Fruit fly (Drosophila melanogaster) whole organism, pupa: ENCODE data around the gene ed.
A peak's percentile ranks its signal among the peaks of the same experiment; 100 is the strongest.

Experiments used
- CG10348 ChIP-seq: fragments of 200-800 bp; sonication (Bioruptor generic); IDR thresholded peaks from 2 replicates; pipeline ENCODE4 v1.3.6; 2022; ENCODE audit warnings: missing biosample characterization, missing genetic modification characterization
- CG12605 ChIP-seq: fragments of 200-800 bp; sonication (Bioruptor generic); IDR thresholded peaks from 2 replicates; pipeline ENCODE4 v1.3.6; 2022; ENCODE audit warnings: missing biosample characterization, missing genetic modification characterization
- CG13204 ChIP-seq: fragments of 200-800 bp; sonication (Bioruptor generic); optimal IDR thresholded peaks from 2 replicates; lab custom pipeline; 2018; ENCODE audit warnings: missing biosample characterization, mild to moderate bottlenecking, missing genetic modification characterization, moderate library complexity
- CG14655 ChIP-seq: fragments of 200-800 bp; sonication (Bioruptor generic); optimal IDR thresholded peaks from 3 replicates; lab custom pipeline; 2017; ENCODE audit warnings: mild to moderate bottlenecking, missing biosample characterization, missing genetic modification reagents, missing genetic modification characterization
- CG15710 ChIP-seq: fragments of 200-800 bp; sonication (Bioruptor generic); optimal IDR thresholded peaks from 2 replicates; lab custom pipeline; 2018; ENCODE audit warnings: missing biosample characterization, mild to moderate bottlenecking, missing genetic modification characterization, moderate library complexity
- CG17806 ChIP-seq: fragments of 200-800 bp; sonication (Bioruptor generic); optimal IDR thresholded peaks from 2 replicates; lab custom pipeline; 2018; ENCODE audit warnings: missing biosample characterization, mild to moderate bottlenecking, missing genetic modification characterization, moderate library complexity
- CG32121 ChIP-seq: fragments of 200-800 bp; sonication (Bioruptor generic); IDR thresholded peaks from 2 replicates; pipeline ENCODE4 v1.3.6; 2022; ENCODE audit warnings: missing biosample characterization, missing genetic modification characterization
- CG34367 ChIP-seq: fragments of 200-800 bp; sonication (Bioruptor generic); optimal IDR thresholded peaks from 2 replicates; lab custom pipeline; 2018; ENCODE audit warnings: missing biosample characterization, mild to moderate bottlenecking, missing genetic modification characterization
- CG4496 ChIP-seq: fragments of 200-800 bp; sonication (Bioruptor generic); IDR thresholded peaks from 3 replicates; pipeline ENCODE4 v1.3.6; 2022; ENCODE audit warnings: missing biosample characterization, missing genetic modification characterization
- CG8159 ChIP-seq: fragments of 200-800 bp; sonication (Bioruptor generic); optimal IDR thresholded peaks from 3 replicates; lab custom pipeline; 2018; ENCODE audit warnings: missing biosample characterization, mild to moderate bottlenecking, missing genetic modification characterization, moderate library complexity
- CG8301 ChIP-seq: fragments of 200-800 bp; sonication (Bioruptor generic); optimal IDR thresholded peaks from 2 replicates; lab custom pipeline; 2018; ENCODE audit warnings: missing biosample characterization, mild to moderate bottlenecking, missing genetic modification characterization
- CG9948 ChIP-seq: fragments of 200-800 bp; sonication (Bioruptor generic); optimal IDR thresholded peaks from 2 replicates; lab custom pipeline; 2018; ENCODE audit warnings: missing biosample characterization, mild to moderate bottlenecking, missing genetic modification characterization, moderate library complexity
- D1 ChIP-seq: fragments of 200-800 bp; sonication (Bioruptor generic); optimal IDR thresholded peaks from 2 replicates; lab custom pipeline; 2018; ENCODE audit warnings: missing biosample characterization, mild to moderate bottlenecking, missing genetic modification characterization, moderate library complexity
- EcR ChIP-seq: fragments of 200-800 bp; sonication (Bioruptor generic); optimal IDR thresholded peaks from 3 replicates; lab custom pipeline; 2019; ENCODE audit warnings: missing biosample characterization, missing genetic modification characterization, mild to moderate bottlenecking, moderate library complexity, missing genetic modification reagents
- Ets98B ChIP-seq: fragments of 200-800 bp; sonication (Bioruptor generic); IDR thresholded peaks from 2 replicates; pipeline ENCODE4 v1.3.6; 2022; ENCODE audit warnings: missing biosample characterization, missing genetic modification characterization
- Pif1A ChIP-seq: fragments of 200-800 bp; sonication (Bioruptor generic); optimal IDR thresholded peaks from 3 replicates; lab custom pipeline; 2016; ENCODE audit warnings: missing biosample characterization, missing genetic modification characterization
- Pif1B ChIP-seq: fragments of 200-800 bp; sonication (Bioruptor generic); optimal IDR thresholded peaks from 3 replicates; lab custom pipeline; 2016; ENCODE audit warnings: missing biosample characterization, missing genetic modification characterization
- Snoo ChIP-seq: fragments of 200-800 bp; sonication (Bioruptor generic); optimal IDR thresholded peaks from 3 replicates; lab custom pipeline; 2017; ENCODE audit warnings: missing biosample characterization, mild to moderate bottlenecking, missing genetic modification characterization, inconsistent platforms
- fd96Ca ChIP-seq: fragments of 200-800 bp; sonication (Bioruptor generic); IDR thresholded peaks from 3 replicates; pipeline ENCODE4 v1.3.6; 2022; ENCODE audit warnings: missing biosample characterization, missing genetic modification characterization
- gl ChIP-seq: fragments of 200-800 bp; sonication (Bioruptor generic); optimal IDR thresholded peaks from 2 replicates; lab custom pipeline; 2018; ENCODE audit warnings: missing biosample characterization, mild to moderate bottlenecking, missing genetic modification characterization
- rn ChIP-seq: fragments of 200-800 bp; sonication (Bioruptor generic); IDR thresholded peaks from 2 replicates; pipeline ENCODE4 v1.3.6; 2022; ENCODE audit warnings: missing biosample characterization, missing genetic modification characterization

Gene ed

DNA sequence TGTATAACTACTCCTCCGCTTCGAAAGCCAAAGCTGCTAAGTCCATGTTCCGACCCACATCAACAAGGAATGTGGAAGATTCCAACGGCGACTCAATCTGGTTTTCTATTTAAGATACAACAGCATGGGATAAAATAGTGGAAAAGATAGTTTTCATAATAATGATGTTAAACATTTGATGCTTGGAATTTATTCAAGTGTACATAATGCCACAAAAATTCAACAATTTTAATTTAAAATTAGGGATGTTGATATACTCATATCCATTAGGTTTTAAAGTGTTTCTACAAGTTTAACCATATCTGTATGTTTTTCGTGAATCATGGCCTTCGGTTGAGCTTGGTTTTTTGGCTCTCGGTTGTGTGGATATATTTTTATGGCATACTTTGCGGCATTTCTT is 32.3 kb downstream of the ed start:
- TF ChIP-seq D1 (tag; lab: Kevin White, UChicago) (no peak), fd96Ca (no peak), Snoo (tag; lab: Kevin White, UChicago) (no peak), Pif1A (GFP tag; lab: Kevin White, UChicago) (no peak), CG14655 (GFP tag; lab: Kevin White, UChicago) (no peak), CG15710 (tag; lab: Kevin White, UChicago) (no peak), CG13204 (GFP tag; lab: Kevin White, UChicago) (no peak), CG32121 (0 out of 2 replicates have a peak, but pooled peaks have one; percentile 18), CG8301 (peak; percentile 26), CG12605 (GFP tag; lab: Robert Waterston, UW) (no peak), CG17806 (tag; lab: Kevin White, UChicago) (peak; percentile 17), rn (GFP tag; lab: Robert Waterston, UW) (no peak), CG34367 (tag; lab: Kevin White, UChicago) (no peak), CG10348 (GFP tag; lab: Robert Waterston, UW) (no peak), Ets98B (GFP tag; lab: Robert Waterston, UW) (peak; percentile 50), CG4496 (GFP tag; lab: Robert Waterston, UW) (no peak), EcR (GFP tag; lab: Kevin White, UChicago) (no peak), CG8159 (tag; lab: Kevin White, UChicago) (no peak), gl (tag; lab: Kevin White, UChicago) (no peak), CG9948 (tag; lab: Kevin White, UChicago) (no peak), Pif1B (no peak)

DNA sequence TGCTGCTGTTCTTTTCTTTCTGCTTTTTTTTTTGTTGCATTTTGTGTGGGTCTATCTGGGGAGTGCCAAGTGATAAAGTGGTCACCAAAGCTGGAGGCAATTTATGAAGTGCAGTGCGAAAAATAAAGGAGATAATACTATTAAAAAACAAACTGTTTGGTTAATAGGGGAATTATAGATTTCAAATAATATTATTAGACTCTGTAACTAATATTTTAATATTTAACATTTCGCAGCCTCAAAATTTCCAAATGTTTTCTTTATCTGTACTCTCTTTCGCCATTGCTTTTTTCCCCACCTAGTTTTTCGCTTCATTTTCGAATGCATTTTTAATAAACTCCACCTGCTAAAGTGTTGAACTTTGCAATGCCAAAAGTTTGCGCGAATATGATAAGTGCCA is 34.0 kb downstream of the ed start:
- peak; percentile 28; the same call in 1 of the 3 replicates for TF ChIP-seq fd96Ca
- no peak for TF ChIP-seq CG15710 (tag; lab: Kevin White, UChicago)
- TF ChIP-seq CG32121: peak; percentile 63
- no peak for TF ChIP-seq CG13204 (GFP tag; lab: Kevin White, UChicago)
- peak; percentile 18 for TF ChIP-seq CG34367 (tag; lab: Kevin White, UChicago)
- no peak for TF ChIP-seq CG10348 (GFP tag; lab: Robert Waterston, UW)
- TF ChIP-seq EcR (GFP tag; lab: Kevin White, UChicago): no peak
- TF ChIP-seq CG8159 (tag; lab: Kevin White, UChicago): peak; percentile 53
- TF ChIP-seq CG17806 (tag; lab: Kevin White, UChicago): peak; percentile 48
- peak; percentile 39 for TF ChIP-seq CG9948 (tag; lab: Kevin White, UChicago)
- TF ChIP-seq gl (tag; lab: Kevin White, UChicago): no peak
- TF ChIP-seq rn (GFP tag; lab: Robert Waterston, UW): 0 out of 2 replicates have a peak, but pooled peaks have one; percentile 5
- TF ChIP-seq CG8301: peak; percentile 78
- TF ChIP-seq CG12605 (GFP tag; lab: Robert Waterston, UW): no peak
- no peak for TF ChIP-seq Snoo (tag; lab: Kevin White, UChicago)
- peak; percentile 29 for TF ChIP-seq Pif1A (GFP tag; lab: Kevin White, UChicago)
- peak; percentile 57 for TF ChIP-seq Ets98B (GFP tag; lab: Robert Waterston, UW)
- TF ChIP-seq CG14655 (GFP tag; lab: Kevin White, UChicago): peak; percentile 74
- TF ChIP-seq Pif1B: peak; percentile 50
- TF ChIP-seq D1 (tag; lab: Kevin White, UChicago): peak; percentile 51
- peak; percentile 69; the same call in 2 of the 3 replicates for TF ChIP-seq CG4496 (GFP tag; lab: Robert Waterston, UW)

DNA sequence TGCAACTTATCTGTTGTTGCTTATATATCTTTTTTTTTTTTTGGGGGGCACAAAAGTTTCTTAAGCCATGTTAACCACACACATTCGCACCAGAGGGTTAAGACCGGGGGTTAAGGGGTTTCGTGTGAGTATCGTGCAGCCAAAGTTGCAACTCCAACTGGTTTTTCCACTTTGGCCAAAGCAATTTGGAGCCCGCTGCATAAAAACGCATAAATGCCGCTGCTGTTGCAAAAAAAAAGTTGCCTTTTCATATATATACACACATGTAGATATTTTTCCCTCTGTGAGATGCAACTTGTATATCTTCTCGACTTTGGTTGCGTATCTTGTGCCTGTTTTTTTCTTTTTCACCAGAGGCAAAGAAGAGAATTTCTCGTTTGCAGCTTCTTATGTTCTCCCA is 37.9 kb downstream of the ed start:
- peak; percentile 27 for TF ChIP-seq Ets98B (GFP tag; lab: Robert Waterston, UW)
- TF ChIP-seq fd96Ca: peak; percentile 35; the same call in 2 of the 3 replicates
- TF ChIP-seq CG9948 (tag; lab: Kevin White, UChicago): no peak
- TF ChIP-seq CG4496 (GFP tag; lab: Robert Waterston, UW): peak; percentile 45; the same call in 1 of the 3 replicates

DNA sequence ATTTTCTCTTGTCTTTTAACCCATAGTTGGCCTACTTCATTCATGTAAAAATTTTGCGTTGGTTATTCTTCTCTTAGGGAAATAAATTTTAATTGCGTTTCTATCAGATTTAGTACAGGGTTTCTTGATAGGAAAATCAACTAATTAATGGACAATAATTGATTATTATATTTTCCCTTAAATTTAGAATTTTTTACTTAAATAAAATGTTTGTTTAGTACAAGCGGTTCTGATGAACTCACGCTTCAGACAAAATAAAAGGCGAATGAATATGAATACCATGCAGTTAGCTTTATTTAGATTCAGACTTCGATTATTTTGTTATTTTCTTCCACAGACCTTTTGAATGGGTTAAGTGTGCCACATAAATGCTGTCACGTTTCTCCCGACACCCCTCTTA is 38.4 kb downstream of the ed start:
- TF ChIP-seq CG9948 (tag; lab: Kevin White, UChicago): peak; percentile 63
- TF ChIP-seq CG15710 (tag; lab: Kevin White, UChicago): peak; percentile 68
- peak; percentile 62 for TF ChIP-seq CG8159 (tag; lab: Kevin White, UChicago)
- no peak for TF ChIP-seq CG12605 (GFP tag; lab: Robert Waterston, UW)
- TF ChIP-seq CG34367 (tag; lab: Kevin White, UChicago): peak; percentile 2
- TF ChIP-seq CG32121: no peak
- TF ChIP-seq gl (tag; lab: Kevin White, UChicago): no peak
- TF ChIP-seq CG10348 (GFP tag; lab: Robert Waterston, UW): no peak
- peak; percentile 10 for TF ChIP-seq CG13204 (GFP tag; lab: Kevin White, UChicago)
- no peak for TF ChIP-seq EcR (GFP tag; lab: Kevin White, UChicago)
- TF ChIP-seq CG14655 (GFP tag; lab: Kevin White, UChicago): peak; percentile 47
- TF ChIP-seq CG17806 (tag; lab: Kevin White, UChicago): peak; percentile 30

DNA sequence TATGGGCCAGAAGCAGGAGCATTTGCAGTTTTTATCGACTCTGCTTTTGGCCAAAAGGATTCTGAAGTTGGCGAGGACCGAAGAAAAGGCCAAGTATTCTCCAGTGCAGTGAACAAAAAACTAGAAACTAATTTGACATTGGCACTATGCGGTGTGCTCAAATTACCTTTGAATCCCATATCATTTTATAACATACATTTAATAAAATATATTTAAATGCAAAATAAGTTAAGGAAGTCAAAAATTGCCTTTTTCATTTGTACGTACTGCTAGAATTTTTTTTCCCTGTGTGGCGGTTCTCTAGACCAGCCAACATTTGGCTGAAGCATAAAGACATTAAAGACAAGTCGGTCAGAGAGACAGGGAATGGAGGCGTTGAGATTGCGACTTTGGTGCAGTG is 39.3 kb downstream of the ed start:
- peak; percentile 35; the same call in 1 of the 2 replicates for TF ChIP-seq CG32121
- peak; percentile 24 for TF ChIP-seq CG8301
- peak; percentile 55; the same call in 1 of the 3 replicates for TF ChIP-seq fd96Ca
- TF ChIP-seq CG15710 (tag; lab: Kevin White, UChicago): peak; percentile 2
- TF ChIP-seq Ets98B (GFP tag; lab: Robert Waterston, UW): 0 out of 2 replicates have a peak, but pooled peaks have one; percentile 7
- TF ChIP-seq CG14655 (GFP tag; lab: Kevin White, UChicago): peak; percentile 41
- TF ChIP-seq CG17806 (tag; lab: Kevin White, UChicago): peak; percentile 12
- peak; percentile 2 for TF ChIP-seq Pif1A (GFP tag; lab: Kevin White, UChicago)
- TF ChIP-seq D1 (tag; lab: Kevin White, UChicago): no peak
- peak; percentile 40 for TF ChIP-seq CG9948 (tag; lab: Kevin White, UChicago)
- TF ChIP-seq CG10348 (GFP tag; lab: Robert Waterston, UW): no peak
- TF ChIP-seq CG8159 (tag; lab: Kevin White, UChicago): peak; percentile 24
- TF ChIP-seq CG34367 (tag; lab: Kevin White, UChicago): no peak
